Worm (Caenorhabditis elegans) whole organism, L4 larva: ENCODE data around the gene decr-1.1.
A peak's percentile ranks its signal among the peaks of the same experiment; 100 is the strongest.

Experiments used
- F10B5.3 ChIP-seq: sonication (generic microtip); optimal IDR thresholded peaks from 2 replicates; lab custom pipeline; 2016; ENCODE audit warnings: mild to moderate bottlenecking, missing genetic modification characterization, missing compliant biosample characterization
- F37D6.2 ChIP-seq: sonication (generic microtip); optimal IDR thresholded peaks from 2 replicates; lab custom pipeline; 2016; ENCODE audit warnings: mild to moderate bottlenecking, missing genetic modification characterization, missing compliant biosample characterization
- F44E2.7 ChIP-seq: fragments of 200-800 bp; sonication (Bioruptor generic); IDR thresholded peaks from 2 replicates; pipeline ENCODE4 v2.1.2; 2022; ENCODE audit warnings: missing genetic modification characterization, missing compliant biosample characterization
- F49E8.2 ChIP-seq: sonication (generic microtip); optimal IDR thresholded peaks from 2 replicates; lab custom pipeline; 2016; ENCODE audit warnings: missing compliant biosample characterization, mild to moderate bottlenecking, missing genetic modification characterization, borderline replicate concordance
- T20F7.1 ChIP-seq: fragments of 200-800 bp; sonication (Bioruptor generic); optimal IDR thresholded peaks from 2 replicates; lab custom pipeline; 2018; ENCODE audit warnings: mild to moderate bottlenecking, missing genetic modification characterization, missing compliant biosample characterization
- aha-1 ChIP-seq: fragments of 150-350 bp; peaks from one replicate; lab custom pipeline; 2014; ENCODE audit warnings: missing biosample characterization, missing genetic modification characterization
- arid-1 ChIP-seq: fragments of 200-800 bp; sonication (Bioruptor generic); conservative IDR thresholded peaks from 2 replicates; pipeline ENCODE4 v1.3.6; 2022; ENCODE audit warnings: missing genetic modification reagents, missing genetic modification characterization, missing compliant biosample characterization
- ctbp-1 ChIP-seq: fragments of 200-800 bp; sonication (Bioruptor generic); IDR thresholded peaks from 2 replicates; pipeline ENCODE4 v1.3.6; 2022; ENCODE audit warnings: missing genetic modification reagents, missing genetic modification characterization, missing compliant biosample characterization
- daf-16 ChIP-seq, 3 experiments: sonication (generic microtip); optimal IDR thresholded peaks; 2 replicates each; lab custom pipeline; 2016 to 2017; ENCODE audit warnings: missing genetic modification characterization in 3 of 3, missing genetic modification reagents in 3 of 3, mild to moderate bottlenecking in 2 of 3, missing compliant biosample characterization in 2 of 3, missing biosample characterization in 1 of 3, moderate library complexity in 1 of 3
- daf-8 ChIP-seq: fragments of 200-800 bp; sonication (Bioruptor generic); IDR thresholded peaks from 2 replicates; pipeline ENCODE4 v1.3.6; 2022; ENCODE audit warnings: missing genetic modification characterization, missing compliant biosample characterization
- dmd-6 ChIP-seq: fragments of 200-800 bp; sonication (Bioruptor generic); IDR thresholded peaks from 2 replicates; pipeline ENCODE4 v1.3.6; 2022; ENCODE audit warnings: missing genetic modification reagents, missing genetic modification characterization, missing compliant biosample characterization
- dpl-1 ChIP-seq: fragments of 150-350 bp; optimal IDR thresholded peaks from 2 replicates; lab custom pipeline; 2014; ENCODE audit warnings: missing biosample characterization, missing genetic modification reagents, missing genetic modification characterization
- duxl-1 ChIP-seq: sonication (generic microtip); optimal IDR thresholded peaks from 2 replicates; lab custom pipeline; 2016; ENCODE audit warnings: mild to moderate bottlenecking, missing genetic modification characterization, moderate library complexity, missing compliant biosample characterization; ENCODE audit not compliant: poor library complexity
- fkh-10 ChIP-seq: fragments of 150-350 bp; optimal IDR thresholded peaks from 2 replicates; lab custom pipeline; 2014; ENCODE audit warnings: missing biosample characterization, missing genetic modification reagents, missing genetic modification characterization
- hif-1 ChIP-seq, 2 experiments: sonication (generic microtip); optimal IDR thresholded peaks; 2 replicates each; lab custom pipeline; 2016 to 2017; ENCODE audit warnings: missing compliant biosample characterization in 2 of 2, missing genetic modification characterization in 2 of 2, missing genetic modification reagents in 2 of 2, missing genotype in 2 of 2, mild to moderate bottlenecking in 1 of 2
- hlh-30 ChIP-seq: sonication (generic microtip); optimal IDR thresholded peaks from 2 replicates; lab custom pipeline; 2017; ENCODE audit warnings: antibody characterized with exemption, mild to moderate bottlenecking, missing genetic modification characterization, missing compliant biosample characterization; ENCODE audit not compliant: insufficient read depth
- hmg-1.1 ChIP-seq: fragments of 200-800 bp; sonication (Bioruptor generic); IDR thresholded peaks from 2 replicates; pipeline ENCODE4 v1.3.6; 2022; ENCODE audit warnings: missing genetic modification reagents, missing genetic modification characterization, missing compliant biosample characterization
- lim-7 ChIP-seq: fragments of 200-800 bp; sonication (Bioruptor generic); IDR thresholded peaks from 2 replicates; pipeline ENCODE4 v1.3.6; 2022; ENCODE audit warnings: missing genetic modification characterization, missing compliant biosample characterization
- lin-13 ChIP-seq: fragments of 150-350 bp; optimal IDR thresholded peaks from 2 replicates; lab custom pipeline; 2014; ENCODE audit warnings: missing biosample characterization, missing genetic modification reagents, missing genetic modification characterization
- lsy-2 ChIP-seq, 2 experiments: fragments of 150-350 bp in 1 of 2; sonication (generic microtip) in 1 of 2; optimal IDR thresholded peaks; 2 replicates each; lab custom pipeline; 2014 to 2017; ENCODE audit warnings: missing biosample characterization in 2 of 2, missing genetic modification characterization in 2 of 2
- mdl-1 ChIP-seq, 2 experiments: fragments of 150-350 bp in 1 of 2; sonication (generic microtip) in 1 of 2; optimal IDR thresholded peaks; 2 replicates each; lab custom pipeline; 2014 to 2017; ENCODE audit warnings: missing biosample characterization in 2 of 2, missing genetic modification characterization in 2 of 2
- mes-2 ChIP-seq: sonication (generic microtip); optimal IDR thresholded peaks from 2 replicates; lab custom pipeline; 2016; ENCODE audit warnings: missing genotype, mild to moderate bottlenecking, missing genetic modification characterization, missing compliant biosample characterization; ENCODE audit not compliant: poor library complexity, severe bottlenecking
- mxl-2 ChIP-seq: fragments of 200-800 bp; sonication (Bioruptor generic); conservative IDR thresholded peaks from 2 replicates; pipeline ENCODE4 v1.3.6; 2022; ENCODE audit warnings: missing genetic modification reagents, missing genetic modification characterization, missing compliant biosample characterization
- mxl-3 ChIP-seq: fragments of 200-800 bp; sonication (Bioruptor generic); optimal IDR thresholded peaks from 2 replicates; lab custom pipeline; 2018; ENCODE audit warnings: mild to moderate bottlenecking, missing genetic modification characterization, missing compliant biosample characterization
- nhr-11 ChIP-seq: fragments of 150-350 bp; optimal IDR thresholded peaks from 2 replicates; lab custom pipeline; 2014; ENCODE audit warnings: missing biosample characterization, missing genetic modification characterization
- nhr-28 ChIP-seq: fragments of 150-350 bp; optimal IDR thresholded peaks from 2 replicates; lab custom pipeline; 2014; ENCODE audit warnings: missing biosample characterization, missing genetic modification characterization
- nhr-48 ChIP-seq: sonication (generic microtip); optimal IDR thresholded peaks from 2 replicates; lab custom pipeline; 2016; ENCODE audit warnings: mild to moderate bottlenecking, missing genetic modification characterization, missing compliant biosample characterization
- nhr-6 ChIP-seq: fragments of 150-350 bp; optimal IDR thresholded peaks from 2 replicates; lab custom pipeline; 2014; ENCODE audit warnings: missing biosample characterization, missing genetic modification characterization
- pha-4 ChIP-seq, 2 experiments: fragments of 150-350 bp in 1 of 2; fragments of 200-800 bp in 1 of 2; sonication (Bioruptor generic) in 1 of 2; IDR thresholded peaks in 1 of 2; optimal IDR thresholded peaks in 1 of 2; 2 replicates each; pipeline versions ENCODE4 v1.3.6 to Lab custom; 2014 to 2022; ENCODE audit warnings: missing genetic modification characterization in 2 of 2, missing genetic modification reagents in 2 of 2, missing biosample characterization in 1 of 2, missing compliant biosample characterization in 1 of 2
- php-3 ChIP-seq: fragments of 200-800 bp; sonication (Bioruptor generic); IDR thresholded peaks from 2 replicates; pipeline ENCODE4 v1.3.6; 2022; ENCODE audit warnings: missing genetic modification reagents, missing genetic modification characterization, missing compliant biosample characterization
- rbr-2 ChIP-seq: sonication (generic microtip); optimal IDR thresholded peaks from 2 replicates; lab custom pipeline; 2016; ENCODE audit warnings: missing genotype, missing genetic modification characterization, missing compliant biosample characterization
- saeg-2 ChIP-seq: fragments of 200-800 bp; sonication (Bioruptor generic); IDR thresholded peaks from 2 replicates; pipeline ENCODE4 v1.3.6; 2022; ENCODE audit warnings: missing genetic modification reagents, missing genetic modification characterization, missing compliant biosample characterization
- set-16 ChIP-seq: fragments of 200-800 bp; sonication (Bioruptor generic); IDR thresholded peaks from 2 replicates; pipeline ENCODE4 v1.3.6; 2022; ENCODE audit warnings: missing genetic modification reagents, missing genetic modification characterization, missing compliant biosample characterization
- snpc-1.2 ChIP-seq: fragments of 200-800 bp; sonication (Bioruptor generic); IDR thresholded peaks from 2 replicates; pipeline ENCODE4 v1.3.6; 2022; ENCODE audit warnings: missing genetic modification reagents, missing genetic modification characterization, missing compliant biosample characterization
- unc-62 ChIP-seq, 3 experiments: fragments of 150-350 bp in 1 of 3; sonication (generic microtip); optimal IDR thresholded peaks in 2 of 3; peaks in 1 of 3; 1 replicate in 1 of 3; 2 replicates in 2 of 3; lab custom pipeline; 2014 to 2017; ENCODE audit warnings: missing biosample characterization in 3 of 3, missing genetic modification characterization in 3 of 3, missing genetic modification reagents in 3 of 3, missing genotype in 1 of 3
- vab-7 ChIP-seq: fragments of 200-800 bp; sonication (Bioruptor generic); IDR thresholded peaks from 2 replicates; pipeline ENCODE4 v1.3.6; 2022; ENCODE audit warnings: missing genetic modification reagents, missing genetic modification characterization, missing compliant biosample characterization

The decr-1.1 gene

DNA sequence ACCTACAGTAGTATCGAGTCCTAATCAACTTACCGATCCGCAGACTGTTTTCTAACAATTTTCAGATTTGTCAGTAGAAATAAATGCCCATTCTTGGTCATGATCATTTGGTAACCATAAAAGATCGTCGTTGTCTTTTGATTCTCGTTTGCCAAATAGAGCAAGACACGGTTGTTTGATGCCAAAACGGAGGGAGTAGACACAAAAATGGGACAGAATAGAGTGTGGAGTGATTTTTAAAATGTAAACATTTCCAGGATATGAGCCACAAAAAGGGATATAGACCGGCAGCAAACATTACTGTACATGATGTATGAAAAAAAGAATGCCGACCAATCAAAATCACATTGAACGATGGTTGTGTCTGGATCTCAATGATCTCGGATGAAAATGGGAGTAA, 34.7 kb downstream of the decr-1.1 start, which contains the start of gene F55B12.2:
Gene F55B12.2 (minus strand): TSS at position 101 of the 400 bp plus-strand sequence.
- TF ChIP-seq aha-1, result peak; percentile 9
- no peak for TF ChIP-seq fkh-10
- no peak for TF ChIP-seq snpc-1.2 (GFP tag; lab: Robert Waterston, UW)

DNA sequence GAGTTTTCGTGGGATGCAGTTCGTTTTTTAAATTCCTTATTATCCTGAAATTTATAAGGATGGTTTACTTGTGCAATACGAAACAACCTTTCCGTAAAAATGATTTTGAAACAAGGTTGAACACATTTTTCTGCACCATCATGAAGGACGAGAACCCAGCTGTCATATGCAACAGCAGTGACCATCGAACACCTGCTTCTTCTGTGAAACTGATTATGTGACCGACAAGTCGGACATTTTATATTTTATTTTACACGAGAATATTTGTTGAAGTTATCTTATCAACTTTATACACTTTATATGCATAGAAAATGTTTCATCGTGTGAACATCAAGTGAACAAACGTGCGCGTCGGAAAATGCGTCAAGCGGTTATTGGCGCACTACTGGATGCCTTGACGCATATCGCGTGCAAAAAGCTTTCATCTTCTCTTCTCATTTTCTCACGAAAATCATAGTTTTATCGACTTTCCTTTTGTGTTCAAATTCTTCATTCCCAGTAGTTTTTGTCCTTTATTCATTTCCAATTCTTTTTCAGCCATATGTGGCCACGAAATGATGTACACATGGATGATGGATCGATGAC, 36.7 kb downstream of the decr-1.1 start, which contains the start of gene sel-10:
Gene sel-10 (plus strand): TSS at position 538 of the 585 bp plus-strand sequence.
- TF ChIP-seq mxl-2 (GFP tag; lab: Robert Waterston, UW), result no peak
- no peak for TF ChIP-seq vab-7
- peak; percentile 23 for TF ChIP-seq F10B5.3 (tag; lab: Kevin White, UChicago)
- TF ChIP-seq pha-4 (GFP tag; IDR thresholded peaks at IDR 0.05; lab: Robert Waterston, UW), result peak; percentile 30; the same call in 1 of the 2 replicates
- peak; percentile 47 for TF ChIP-seq pha-4 (tag; optimal IDR thresholded peaks at IDR 0.05; lab: Kevin White, UChicago)
- peak; percentile 36 for TF ChIP-seq F37D6.2
- TF ChIP-seq mdl-1 (tag; optimal IDR thresholded peaks at IDR 0.05; lab: Kevin White, UChicago), result no peak
- TF ChIP-seq ctbp-1, result no peak
- TF ChIP-seq mxl-3 (GFP tag; lab: Kevin White, UChicago), result peak; percentile 57
- TF ChIP-seq lim-7 (GFP tag; lab: Robert Waterston, UW), result no peak
- peak; percentile 67 for TF ChIP-seq T20F7.1
- peak; percentile 70 for TF ChIP-seq dmd-6 (GFP tag; lab: Robert Waterston, UW)
- TF ChIP-seq php-3 (GFP tag; lab: Robert Waterston, UW), result peak; percentile 71
- TF ChIP-seq lin-13, result peak; percentile 66
- TF ChIP-seq rbr-2 (tag; lab: Kevin White, UChicago), result peak; percentile 74
- peak; percentile 89 for TF ChIP-seq nhr-6
- TF ChIP-seq F49E8.2 (tag; lab: Kevin White, UChicago), result no peak
- TF ChIP-seq hmg-1.1 (GFP tag; lab: Robert Waterston, UW), result 0 out of 2 replicates have a peak, but pooled peaks have one; percentile 59
- peak; percentile 36 for TF ChIP-seq nhr-48 (tag; lab: Kevin White, UChicago)
- TF ChIP-seq daf-16 (GFP tag; optimal IDR thresholded peaks at IDR 0.05; lab: Kevin White, UChicago), result no peak
- peak; percentile 38 for TF ChIP-seq daf-16 (tag; optimal IDR thresholded peaks at IDR 0.05; lab: Kevin White, UChicago)
- no peak for TF ChIP-seq saeg-2 (GFP tag; lab: Robert Waterston, UW)
- peak; percentile 66 for TF ChIP-seq duxl-1
- TF ChIP-seq hif-1 (tag; optimal IDR thresholded peaks at IDR 0.05; lab: Kevin White, UChicago), result peak in 1 of 2 experiments; percentile 65
- TF ChIP-seq lsy-2 (tag; optimal IDR thresholded peaks at IDR 0.05; lab: Kevin White, UChicago), result peak in 1 of 2 experiments; percentile 83
- peak; percentile 98 for TF ChIP-seq aha-1
- no peak for TF ChIP-seq F44E2.7 (GFP tag; lab: Robert Waterston, UW)
- peak; percentile 66 for TF ChIP-seq hlh-30 (tag; lab: Kevin White, UChicago)
- TF ChIP-seq unc-62 (GFP tag; optimal IDR thresholded peaks at IDR 0.05 in 1 of 2; lab: Kevin White, UChicago), result peak in 1 of 2 experiments; percentile 59
- no peak for TF ChIP-seq unc-62 (tag; optimal IDR thresholded peaks at IDR 0.05; lab: Kevin White, UChicago)
- no peak for TF ChIP-seq set-16 (GFP tag; lab: Robert Waterston, UW)
- peak; percentile 52 for TF ChIP-seq nhr-28 (tag; lab: Kevin White, UChicago)
- no peak for TF ChIP-seq daf-8 (GFP tag; lab: Robert Waterston, UW)
- peak; percentile 76 for TF ChIP-seq dpl-1 (GFP tag; lab: Kevin White, UChicago)
- 0 out of 2 replicates have a peak, but pooled peaks have one; percentile 33 for TF ChIP-seq arid-1
- peak; percentile 84 for TF ChIP-seq mes-2 (tag; lab: Kevin White, UChicago)
- peak; percentile 60 for TF ChIP-seq nhr-11 (tag; lab: Kevin White, UChicago)
